Fruit fly (Drosophila melanogaster): ENCODE measurements around the gene CG9121.

The CG9121 gene

dm6 chr2L:5088649-5089270, 37.9 kb upstream of the CG9121 start:
- no peak for TF ChIP-seq pad (GFP tag; optimal IDR thresholded peaks at IDR 0.05)
- TF ChIP-seq tj (GFP tag; optimal IDR thresholded peaks at IDR 0.05): peak; percentile 91
- no peak for TF ChIP-seq CG14711 (tag; optimal IDR thresholded peaks at IDR 0.05)

- peak; percentile 24 for TF ChIP-seq kay (GFP tag; ENCODE audit: borderline replicate concordance)
- TF ChIP-seq CG14711 (tag; optimal IDR thresholded peaks at IDR 0.05): peak; percentile 49
- TF ChIP-seq Hr96 (GFP tag; optimal IDR thresholded peaks at IDR 0.05): peak; percentile 35
- no peak for TF ChIP-seq cnc (optimal IDR thresholded peaks at IDR 0.05)
- peak; percentile 30 for TF ChIP-seq Crg-1 (GFP tag; optimal IDR thresholded peaks at IDR 0.05)
- no peak for TF ChIP-seq CG12768 (GFP tag; optimal IDR thresholded peaks at IDR 0.05)
- TF ChIP-seq CG5204 (GFP tag; optimal IDR thresholded peaks at IDR 0.05): no peak
- TF ChIP-seq CG7101 (tag; optimal IDR thresholded peaks at IDR 0.05): peak; percentile 47
- TF ChIP-seq CG7045 (GFP tag; optimal IDR thresholded peaks at IDR 0.05): no peak
- peak; percentile 9 for TF ChIP-seq tj (GFP tag; optimal IDR thresholded peaks at IDR 0.05)
- peak; percentile 74 for TF ChIP-seq bab1 (GFP tag; optimal IDR thresholded peaks at IDR 0.05)
- TF ChIP-seq pad (GFP tag; optimal IDR thresholded peaks at IDR 0.05): peak; percentile 25
- TF ChIP-seq Clk (GFP tag; optimal IDR thresholded peaks at IDR 0.05): no peak
- TF ChIP-seq CG11617 (GFP tag; optimal IDR thresholded peaks at IDR 0.05): peak; percentile 35
Measured at dm6 chr2L:5086905-5087522, 36.2 kb upstream of the CG9121 start.

- no peak for TF ChIP-seq CG1620 (GFP tag; optimal IDR thresholded peaks at IDR 0.05)
- peak; percentile 46 for TF ChIP-seq bab1 (GFP tag; optimal IDR thresholded peaks at IDR 0.05)
Measured at dm6 chr2L:5085561-5085960, 34.7 kb upstream of the CG9121 start.

dm6 chr2L:5084586-5085257, 33.9 kb upstream of the CG9121 start:
- no peak for TF ChIP-seq Crg-1 (GFP tag; optimal IDR thresholded peaks at IDR 0.05)
- no peak for TF ChIP-seq ovo (GFP tag; optimal IDR thresholded peaks at IDR 0.05)
- TF ChIP-seq CG11617 (GFP tag; optimal IDR thresholded peaks at IDR 0.05): no peak
- no peak for TF ChIP-seq cic (GFP tag; optimal IDR thresholded peaks at IDR 0.05)
- no peak for TF ChIP-seq CG7101 (tag; optimal IDR thresholded peaks at IDR 0.05)
- peak; percentile 3 for TF ChIP-seq kay (GFP tag; ENCODE audit: borderline replicate concordance)

- no peak for TF ChIP-seq CG1620 (GFP tag; optimal IDR thresholded peaks at IDR 0.05)
- TF ChIP-seq CG12768 (GFP tag; optimal IDR thresholded peaks at IDR 0.05): no peak
- no peak for TF ChIP-seq CG5204 (GFP tag; optimal IDR thresholded peaks at IDR 0.05)
- TF ChIP-seq ovo (GFP tag; optimal IDR thresholded peaks at IDR 0.05): peak; percentile 85
- TF ChIP-seq toe (GFP tag; optimal IDR thresholded peaks at IDR 0.05): no peak
- peak; percentile 48 for TF ChIP-seq CG14711 (tag; optimal IDR thresholded peaks at IDR 0.05)
- TF ChIP-seq CG11617 (GFP tag; optimal IDR thresholded peaks at IDR 0.05): no peak
- no peak for TF ChIP-seq Mnt (GFP tag; optimal IDR thresholded peaks at IDR 0.05)
- TF ChIP-seq Clk (GFP tag; optimal IDR thresholded peaks at IDR 0.05): no peak
- TF ChIP-seq Hr96 (GFP tag; optimal IDR thresholded peaks at IDR 0.05): no peak
- no peak for TF ChIP-seq bab1 (GFP tag; optimal IDR thresholded peaks at IDR 0.05)
- TF ChIP-seq cnc (optimal IDR thresholded peaks at IDR 0.05): no peak
- TF ChIP-seq kay (GFP tag; ENCODE audit: borderline replicate concordance): peak; percentile 9
- no peak for TF ChIP-seq tj (GFP tag; optimal IDR thresholded peaks at IDR 0.05)
- TF ChIP-seq CG7045 (GFP tag; optimal IDR thresholded peaks at IDR 0.05): peak; percentile 26
- TF ChIP-seq Crg-1 (GFP tag; optimal IDR thresholded peaks at IDR 0.05): no peak
- no peak for TF ChIP-seq CG33017 (tag; optimal IDR thresholded peaks at IDR 0.05)
- no peak for TF ChIP-seq CG7101 (tag; optimal IDR thresholded peaks at IDR 0.05)
- no peak for TF ChIP-seq cic (GFP tag; optimal IDR thresholded peaks at IDR 0.05)
- TF ChIP-seq pad (GFP tag; optimal IDR thresholded peaks at IDR 0.05): peak; percentile 70
Measured at dm6 chr2L:5080225-5080867, 29.5 kb upstream of the CG9121 start.

- TF ChIP-seq CG14711 (tag; optimal IDR thresholded peaks at IDR 0.05) (no peak), CG12768 (GFP tag; optimal IDR thresholded peaks at IDR 0.05) (no peak), CG11617 (GFP tag; optimal IDR thresholded peaks at IDR 0.05) (no peak), Crg-1 (GFP tag; optimal IDR thresholded peaks at IDR 0.05) (no peak), cic (GFP tag; optimal IDR thresholded peaks at IDR 0.05) (no peak), toe (GFP tag; optimal IDR thresholded peaks at IDR 0.05) (no peak), CG1620 (GFP tag; optimal IDR thresholded peaks at IDR 0.05) (no peak), kay (GFP tag; ENCODE audit: borderline replicate concordance) (no peak), CG7045 (GFP tag; optimal IDR thresholded peaks at IDR 0.05) (no peak), bab1 (GFP tag; optimal IDR thresholded peaks at IDR 0.05) (no peak), pad (GFP tag; optimal IDR thresholded peaks at IDR 0.05) (no peak), tj (GFP tag; optimal IDR thresholded peaks at IDR 0.05) (no peak), CG7101 (tag; optimal IDR thresholded peaks at IDR 0.05) (no peak), ovo (GFP tag; optimal IDR thresholded peaks at IDR 0.05) (no peak), cnc (optimal IDR thresholded peaks at IDR 0.05) (no peak), Mnt (GFP tag; optimal IDR thresholded peaks at IDR 0.05) (no peak), Clk (GFP tag; optimal IDR thresholded peaks at IDR 0.05) (no peak), CG5204 (GFP tag; optimal IDR thresholded peaks at IDR 0.05) (no peak), Hr96 (GFP tag; optimal IDR thresholded peaks at IDR 0.05) (no peak)
Measured at dm6 chr2L:5079200-5079599, 28.3 kb upstream of the CG9121 start.

All from whole organism, adult.